Fruit fly (Drosophila melanogaster) whole organism, embryonic: ENCODE results near the gene CG9288.

Experiments used
- Aef1 ChIP-seq: fragments of 200-800 bp; sonication (Bioruptor generic); IDR thresholded peaks from 3 replicates; pipeline ENCODE4 v1.3.6; 2022; ENCODE audit warnings: missing biosample characterization, missing genetic modification characterization
- Bgb ChIP-seq: fragments of 200-800 bp; sonication (Bioruptor generic); IDR thresholded peaks from 2 replicates; pipeline ENCODE4 v1.3.6; 2022; ENCODE audit warnings: missing biosample characterization, missing genetic modification characterization; ENCODE audit not compliant: partially characterized antibody
- CG10462 ChIP-seq: fragments of 200-800 bp; sonication (Bioruptor generic); optimal IDR thresholded peaks from 2 replicates; lab custom pipeline; 2016; ENCODE audit warnings: missing biosample characterization, missing genetic modification characterization
- CG11560 ChIP-seq: fragments of 200-800 bp; sonication (Bioruptor generic); IDR thresholded peaks from 3 replicates; pipeline ENCODE4 v1.3.6; 2022; ENCODE audit warnings: missing biosample characterization, missing genetic modification characterization
- CG11723 ChIP-seq: fragments of 200-800 bp; sonication (Bioruptor generic); optimal IDR thresholded peaks from 2 replicates; lab custom pipeline; 2017; ENCODE audit warnings: missing biosample characterization, mild to moderate bottlenecking, missing genetic modification characterization
- CG12391 ChIP-seq: fragments of 200-800 bp; sonication (Bioruptor generic); optimal IDR thresholded peaks from 3 replicates; lab custom pipeline; 2018; ENCODE audit warnings: missing biosample characterization, mild to moderate bottlenecking, missing genetic modification characterization, moderate library complexity
- CG12659 ChIP-seq: fragments of 200-800 bp; sonication (Bioruptor generic); optimal IDR thresholded peaks from 3 replicates; lab custom pipeline; 2017; ENCODE audit warnings: mild to moderate bottlenecking, missing biosample characterization, missing genetic modification reagents, missing genetic modification characterization
- CG12744 ChIP-seq: fragments of 200-800 bp; sonication (Bioruptor generic); optimal IDR thresholded peaks from 2 replicates; lab custom pipeline; 2016; ENCODE audit warnings: missing biosample characterization, missing genetic modification characterization
- CG12942 ChIP-seq: fragments of 200-800 bp; sonication (Bioruptor generic); optimal IDR thresholded peaks from 3 replicates; lab custom pipeline; 2016; ENCODE audit warnings: missing biosample characterization, missing genetic modification characterization
- CG17328 ChIP-seq: fragments of 200-800 bp; sonication (Bioruptor generic); IDR thresholded peaks from 2 replicates; pipeline ENCODE4 v1.3.6; 2022; ENCODE audit warnings: missing biosample characterization, missing genetic modification characterization
- CG18262 ChIP-seq: fragments of 200-800 bp; optimal IDR thresholded peaks from 3 replicates; lab custom pipeline; 2019; ENCODE audit warnings: missing biosample characterization, mild to moderate bottlenecking, missing genetic modification characterization, moderate library complexity
- CG18764 ChIP-seq: fragments of 200-800 bp; sonication (Bioruptor generic); optimal IDR thresholded peaks from 3 replicates; lab custom pipeline; 2016; ENCODE audit warnings: missing biosample characterization, missing genetic modification characterization
- CG2120 ChIP-seq: fragments of 200-800 bp; sonication (Bioruptor generic); optimal IDR thresholded peaks from 3 replicates; lab custom pipeline; 2016; ENCODE audit warnings: missing biosample characterization, missing genetic modification characterization
- CG2678 ChIP-seq: fragments of 200-800 bp; sonication (Bioruptor generic); optimal IDR thresholded peaks from 3 replicates; lab custom pipeline; 2019; ENCODE audit warnings: missing biosample characterization, mild to moderate bottlenecking, missing genetic modification characterization, moderate library complexity
- CG30403 ChIP-seq: fragments of 200-800 bp; sonication (Bioruptor generic); optimal IDR thresholded peaks from 3 replicates; lab custom pipeline; 2016; ENCODE audit warnings: missing biosample characterization, missing genetic modification characterization
- CG4707 ChIP-seq: fragments of 200-800 bp; sonication (Bioruptor generic); optimal IDR thresholded peaks from 2 replicates; lab custom pipeline; 2018; ENCODE audit warnings: missing biosample characterization, mild to moderate bottlenecking, missing genetic modification characterization, moderate library complexity
- CG6654 ChIP-seq: fragments of 200-800 bp; sonication (Bioruptor generic); optimal IDR thresholded peaks from 2 replicates; lab custom pipeline; 2017; ENCODE audit warnings: missing biosample characterization, mild to moderate bottlenecking, missing genetic modification characterization
- CG6683 ChIP-seq: fragments of 200-800 bp; sonication (Bioruptor generic); optimal IDR thresholded peaks from 2 replicates; lab custom pipeline; 2017; ENCODE audit warnings: missing biosample characterization, mild to moderate bottlenecking, missing genetic modification characterization, missing genetic modification reagents
- CG7357 ChIP-seq: fragments of 200-800 bp; sonication (Bioruptor generic); IDR thresholded peaks from 3 replicates; pipeline ENCODE4 v1.3.6; 2022; ENCODE audit warnings: missing biosample characterization, missing genetic modification characterization
- CG8290 ChIP-seq, 3 experiments: fragments of 200-800 bp; sonication (Bioruptor generic); optimal IDR thresholded peaks; 2 replicates each; lab custom pipeline; 2016 to 2019; ENCODE audit warnings: missing biosample characterization in 3 of 3, missing genetic modification characterization in 3 of 3, mild to moderate bottlenecking in 2 of 3, moderate library complexity in 1 of 3
- CG9215 ChIP-seq: fragments of 200-800 bp; sonication (Bioruptor generic); IDR thresholded peaks from 2 replicates; pipeline ENCODE4 v1.3.6; 2022; ENCODE audit warnings: missing biosample characterization, missing genetic modification characterization
- Mad ChIP-seq: fragments of 200-800 bp; sonication (Bioruptor generic); optimal IDR thresholded peaks from 2 replicates; lab custom pipeline; 2016; ENCODE audit warnings: missing biosample characterization, missing genetic modification characterization
- Poxn ChIP-seq: fragments of 200-800 bp; sonication (Bioruptor generic); IDR thresholded peaks from 2 replicates; pipeline ENCODE4 v1.3.6; 2022; ENCODE audit warnings: missing biosample characterization, missing genetic modification characterization
- Scr ChIP-seq: fragments of 200-800 bp; sonication (Bioruptor generic); IDR thresholded peaks from 2 replicates; pipeline ENCODE4 v1.3.6; 2022; ENCODE audit warnings: missing biosample characterization, missing genetic modification characterization; ENCODE audit not compliant: partially characterized antibody
- Sin3A ChIP-seq: fragments of >200 bp; optimal IDR thresholded peaks from 2 replicates; lab custom pipeline; 2018
- Ssrp ChIP-seq: fragments of 200-800 bp; sonication (Bioruptor generic); optimal IDR thresholded peaks from 2 replicates; lab custom pipeline; 2018; ENCODE audit warnings: missing biosample characterization, mild to moderate bottlenecking, missing genetic modification characterization, moderate library complexity
- Taf1 ChIP-seq: fragments of 200-800 bp; sonication (Bioruptor generic); IDR thresholded peaks from 2 replicates; pipeline ENCODE4 v1.3.6; 2022; ENCODE audit warnings: missing biosample characterization, missing genetic modification characterization
- Trl ChIP-seq, 3 experiments: fragments of >200 bp in 2 of 3; fragments of 200-800 bp in 1 of 3; sonication (Bioruptor generic) in 1 of 3; optimal IDR thresholded peaks; 2 replicates in 1 of 3; 3 replicates in 2 of 3; lab custom pipeline; 2016 to 2017; ENCODE audit warnings: missing biosample characterization in 1 of 3, missing genetic modification characterization in 1 of 3
- abd-A ChIP-seq: fragments of 200-800 bp; sonication (Bioruptor generic); optimal IDR thresholded peaks from 3 replicates; lab custom pipeline; 2019; ENCODE audit warnings: missing biosample characterization, mild to moderate bottlenecking, missing genetic modification characterization, moderate library complexity
- ara ChIP-seq: fragments of 200-800 bp; sonication (Bioruptor generic); IDR thresholded peaks from 2 replicates; pipeline ENCODE4 v1.3.6; 2022; ENCODE audit warnings: missing biosample characterization, missing genetic modification characterization
- bsh ChIP-seq, 2 experiments: fragments of 200-800 bp; sonication (Bioruptor generic); optimal IDR thresholded peaks; 2 replicates each; lab custom pipeline; 2017 to 2018; ENCODE audit warnings: mild to moderate bottlenecking in 2 of 2, missing biosample characterization in 2 of 2, missing genetic modification characterization in 2 of 2, moderate library complexity in 1 of 2
- croc ChIP-seq: fragments of 200-800 bp; sonication (Bioruptor generic); conservative IDR thresholded peaks from 3 replicates; pipeline ENCODE4 v1.3.6; 2022; ENCODE audit warnings: missing biosample characterization, missing genetic modification characterization
- en ChIP-seq: fragments of 200-800 bp; sonication (Bioruptor generic); optimal IDR thresholded peaks from 2 replicates; lab custom pipeline; 2016; ENCODE audit warnings: missing biosample characterization, missing genetic modification characterization
- esg ChIP-seq: fragments of 200-800 bp; sonication (Bioruptor generic); conservative IDR thresholded peaks from 2 replicates; pipeline ENCODE4 v1.3.6; 2022; ENCODE audit warnings: missing biosample characterization, missing genetic modification characterization
- eve ChIP-seq, 2 experiments: fragments of >200 bp; optimal IDR thresholded peaks; 2 replicates each; lab custom pipeline; 2017; ENCODE audit warnings: missing biosample characterization in 2 of 2, missing genetic modification characterization in 2 of 2
- fd96Cb ChIP-seq: fragments of 200-800 bp; sonication (Bioruptor generic); optimal IDR thresholded peaks from 2 replicates; lab custom pipeline; 2018; ENCODE audit warnings: missing biosample characterization, mild to moderate bottlenecking, missing genetic modification characterization, moderate library complexity
- grau ChIP-seq: fragments of 200-800 bp; optimal IDR thresholded peaks from 3 replicates; lab custom pipeline; 2019; ENCODE audit warnings: missing biosample characterization, mild to moderate bottlenecking, missing genetic modification characterization, moderate library complexity
- grn ChIP-seq: fragments of 200-800 bp; sonication (Bioruptor generic); optimal IDR thresholded peaks from 3 replicates; lab custom pipeline; 2017; ENCODE audit warnings: missing biosample characterization, missing genetic modification characterization
- gt ChIP-seq: fragments of 200-800 bp; sonication (Bioruptor generic); IDR thresholded peaks from 2 replicates; pipeline ENCODE4 v1.3.6; 2022; ENCODE audit warnings: missing biosample characterization, missing genetic modification characterization
- h ChIP-seq: fragments of >200 bp; optimal IDR thresholded peaks from 2 replicates; lab custom pipeline; 2017
- ind ChIP-seq: fragments of 200-800 bp; sonication (Bioruptor generic); optimal IDR thresholded peaks from 3 replicates; lab custom pipeline; 2016; ENCODE audit warnings: missing biosample characterization, missing genetic modification characterization
- maf-S ChIP-seq: fragments of 200-800 bp; sonication (Bioruptor generic); optimal IDR thresholded peaks from 2 replicates; lab custom pipeline; 2016; ENCODE audit warnings: missing biosample characterization, missing genetic modification characterization
- pan ChIP-seq, 4 experiments: fragments of >200 bp in 3 of 4; fragments of 200-800 bp in 1 of 4; sonication (Bioruptor generic) in 1 of 4; optimal IDR thresholded peaks in 3 of 4; IDR thresholded peaks in 1 of 4; 2 replicates each; pipeline versions ENCODE4 v1.3.6 to Lab custom; 2017 to 2022; ENCODE audit warnings: missing biosample characterization in 2 of 4, missing genetic modification characterization in 2 of 4, mixed read lengths in 1 of 4
- pita ChIP-seq: fragments of 200-800 bp; sonication (Bioruptor generic); optimal IDR thresholded peaks from 2 replicates; lab custom pipeline; 2017; ENCODE audit warnings: missing biosample characterization, mild to moderate bottlenecking, missing genetic modification characterization
- repo ChIP-seq: fragments of 200-800 bp; sonication (Bioruptor generic); optimal IDR thresholded peaks from 2 replicates; lab custom pipeline; 2016; ENCODE audit warnings: missing biosample characterization, missing genetic modification characterization
- scrt ChIP-seq: fragments of 200-800 bp; sonication (Bioruptor generic); optimal IDR thresholded peaks from 2 replicates; lab custom pipeline; 2018; ENCODE audit warnings: missing biosample characterization, mild to moderate bottlenecking, missing genetic modification characterization, moderate library complexity
- stc ChIP-seq: fragments of 200-800 bp; sonication (Bioruptor generic); IDR thresholded peaks from 2 replicates; pipeline ENCODE4 v1.3.6; 2022; ENCODE audit warnings: missing biosample characterization, missing genetic modification characterization
- wek ChIP-seq: fragments of 200-800 bp; sonication (Bioruptor generic); optimal IDR thresholded peaks from 3 replicates; lab custom pipeline; 2018; ENCODE audit warnings: missing biosample characterization, mild to moderate bottlenecking, missing genetic modification characterization, moderate library complexity

Gene CG9288

dm6 chr3R:13817480-13818305, 38.3 kb downstream of the CG9288 start (continued):
- TF ChIP-seq CG6654 (GFP tag; lab: Kevin White, UChicago): peak; percentile 83
- TF ChIP-seq CG18262 (tag; lab: Kevin White, UChicago): peak; percentile 86
- peak in 1 of 2 experiments; percentile 83 for TF ChIP-seq eve (GFP tag; optimal IDR thresholded peaks at IDR 0.05; lab: Kevin White, UChicago)
- no peak for TF ChIP-seq Scr (GFP tag; lab: Robert Waterston, UW)
- TF ChIP-seq CG12659: peak; percentile 51
- peak; percentile 77 for TF ChIP-seq fd96Cb (tag; lab: Kevin White, UChicago)
- TF ChIP-seq abd-A: no peak
- no peak for TF ChIP-seq Poxn (GFP tag; lab: Robert Waterston, UW)
- TF ChIP-seq CG12744 (GFP tag; lab: Kevin White, UChicago): no peak
- peak; percentile 27; the same call in 1 of the 2 replicates for TF ChIP-seq ara (GFP tag; lab: Robert Waterston, UW)
- TF ChIP-seq CG12391 (tag; lab: Kevin White, UChicago): peak; percentile 70
- no peak for TF ChIP-seq CG6683 (GFP tag; lab: Kevin White, UChicago)
- peak; percentile 49; the same call in 2 of the 3 replicates for TF ChIP-seq CG7357
- TF ChIP-seq maf-S: no peak
- peak; percentile 14 for TF ChIP-seq CG10462
- TF ChIP-seq CG2678 (tag; lab: Kevin White, UChicago): peak; percentile 80
- peak; percentile 31 for TF ChIP-seq CG17328 (GFP tag; lab: Robert Waterston, UW)
- no peak for TF ChIP-seq CG2120 (GFP tag; lab: Kevin White, UChicago)
- peak; percentile 84 for TF ChIP-seq Ssrp
- TF ChIP-seq Sin3A (lab: Kevin White, UChicago): no peak
- no peak for TF ChIP-seq repo (GFP tag; lab: Kevin White, UChicago)
- TF ChIP-seq Aef1 (GFP tag; lab: Robert Waterston, UW): 0 out of 3 replicates have a peak, but pooled peaks have one; percentile 16
- TF ChIP-seq CG11560 (tag; lab: Robert Waterston, UW): no peak
- TF ChIP-seq CG4707 (GFP tag; lab: Kevin White, UChicago): no peak
- 0 out of 2 replicates have a peak, but pooled peaks have one; percentile 42 for TF ChIP-seq stc (GFP tag; lab: Robert Waterston, UW)
- peak; percentile 76 for TF ChIP-seq CG30403
- TF ChIP-seq grn: no peak
- no peak for TF ChIP-seq Mad
- TF ChIP-seq CG11723: peak; percentile 56
- TF ChIP-seq CG8290 (GFP tag; optimal IDR thresholded peaks at IDR 0.05; lab: Kevin White, UChicago): no peak
- TF ChIP-seq CG8290 (tag; optimal IDR thresholded peaks at IDR 0.05; lab: Kevin White, UChicago): no peak
- no peak for TF ChIP-seq Bgb (GFP tag; lab: Robert Waterston, UW)
- peak in 1 of 2 experiments; percentile 78 for TF ChIP-seq bsh (GFP tag; optimal IDR thresholded peaks at IDR 0.05; lab: Kevin White, UChicago)
- no peak for TF ChIP-seq Trl (optimal IDR thresholded peaks at IDR 0.05; lab: Kevin White, UChicago)
- TF ChIP-seq Trl (GFP tag; optimal IDR thresholded peaks at IDR 0.05; lab: Kevin White, UChicago): peak; percentile 8
- TF ChIP-seq CG18764 (GFP tag; lab: Kevin White, UChicago): no peak
- TF ChIP-seq h (lab: Kevin White, UChicago): no peak
- peak; percentile 16 for TF ChIP-seq scrt (GFP tag; lab: Kevin White, UChicago)
- TF ChIP-seq esg (GFP tag; lab: Robert Waterston, UW): peak; percentile 39
- TF ChIP-seq ind: peak; percentile 57
- TF ChIP-seq pita (GFP tag; lab: Kevin White, UChicago): no peak
- TF ChIP-seq en (GFP tag; lab: Kevin White, UChicago): no peak
- TF ChIP-seq croc (GFP tag; lab: Robert Waterston, UW): peak; percentile 83
- TF ChIP-seq pan (optimal IDR thresholded peaks at IDR 0.05; lab: Kevin White, UChicago): no peak
- peak in 1 of 2 experiments; percentile 47 for TF ChIP-seq pan (GFP tag; optimal IDR thresholded peaks at IDR 0.05 in 1 of 2, IDR thresholded peaks at IDR 0.05 in 1 of 2)
- no peak for TF ChIP-seq Taf1
- peak; percentile 72 for TF ChIP-seq grau (tag; lab: Kevin White, UChicago)
- TF ChIP-seq gt (GFP tag; lab: Robert Waterston, UW): peak; percentile 56; the same call in 1 of the 2 replicates
- peak; percentile 28; the same call in 1 of the 2 replicates for TF ChIP-seq CG9215 (GFP tag; lab: Robert Waterston, UW)
- peak; percentile 29 for TF ChIP-seq CG12942 (GFP tag; lab: Kevin White, UChicago)
- TF ChIP-seq wek (GFP tag; lab: Kevin White, UChicago): peak; percentile 8
